Fruit fly (Drosophila melanogaster) whole organism, wandering third instar larva: ENCODE results near the gene cysu.

ENCODE experiments used
- Abd-B ChIP-seq: fragments of >200 bp; optimal IDR thresholded peaks from 2 replicates; lab custom pipeline; 2017; ENCODE audit warnings: missing biosample characterization, missing genetic modification characterization
- CG32264 ChIP-seq: fragments of 200-800 bp; sonication (Bioruptor generic); optimal IDR thresholded peaks from 2 replicates; lab custom pipeline; 2016; ENCODE audit warnings: missing biosample characterization, missing genetic modification characterization
- CG9705 ChIP-seq: fragments of 200-800 bp; sonication (Bioruptor generic); optimal IDR thresholded peaks from 2 replicates; lab custom pipeline; 2018; ENCODE audit warnings: missing biosample characterization, mild to moderate bottlenecking, missing genetic modification characterization
- CrebA ChIP-seq: fragments of 200-800 bp; sonication (Bioruptor generic); optimal IDR thresholded peaks from 2 replicates; lab custom pipeline; 2016; ENCODE audit warnings: missing biosample characterization, mild to moderate bottlenecking, missing genetic modification characterization, borderline replicate concordance
- Dfd ChIP-seq: fragments of >200 bp; optimal IDR thresholded peaks from 2 replicates; lab custom pipeline; 2017; ENCODE audit warnings: missing biosample characterization, missing genetic modification characterization
- Dif ChIP-seq: fragments of 200-275, 200-300 bp; sonication (Bioruptor generic); optimal IDR thresholded peaks from 2 replicates; lab custom pipeline; 2018; ENCODE audit warnings: missing biosample characterization, missing genetic modification characterization; ENCODE audit not compliant: partially characterized antibody
- GATAd ChIP-seq: sonication (Bioruptor generic); optimal IDR thresholded peaks from 2 replicates; lab custom pipeline; 2016; ENCODE audit warnings: missing biosample characterization, missing genetic modification characterization
- HLH106 ChIP-seq: fragments of 200-800 bp; optimal IDR thresholded peaks from 3 replicates; lab custom pipeline; 2019; ENCODE audit warnings: missing biosample characterization, mild to moderate bottlenecking, missing genetic modification characterization, moderate library complexity
- Hnf4 ChIP-seq: fragments of 200-800 bp; sonication (Bioruptor generic); optimal IDR thresholded peaks from 2 replicates; lab custom pipeline; 2016; ENCODE audit warnings: missing biosample characterization, mild to moderate bottlenecking, missing genetic modification characterization
- Hr78 ChIP-seq: fragments of >200 bp; optimal IDR thresholded peaks from 2 replicates; lab custom pipeline; 2017; ENCODE audit warnings: missing biosample characterization, missing genetic modification characterization
- Hr83 ChIP-seq: fragments of 200-300 bp; sonication (Bioruptor generic); optimal IDR thresholded peaks from 2 replicates; lab custom pipeline; 2016; ENCODE audit warnings: missing biosample characterization, mild to moderate bottlenecking, missing genetic modification characterization, moderate library complexity; ENCODE audit not compliant: poor library complexity, severe bottlenecking
- Jra ChIP-seq: sonication (Bioruptor generic); optimal IDR thresholded peaks from 2 replicates; lab custom pipeline; 2016; ENCODE audit warnings: missing biosample characterization, missing genetic modification characterization
- Mio ChIP-seq: sonication (Bioruptor generic); optimal IDR thresholded peaks from 2 replicates; lab custom pipeline; 2016; ENCODE audit warnings: missing biosample characterization, missing genetic modification characterization
- Myc ChIP-seq: fragments of >200 bp; optimal IDR thresholded peaks from 2 replicates; lab custom pipeline; 2017
- N ChIP-seq: fragments of >200 bp; optimal IDR thresholded peaks from 2 replicates; lab custom pipeline; 2018; ENCODE audit warnings: missing biosample characterization, missing external identifiers, missing genetic modification characterization
- OdsH ChIP-seq: fragments of 200-800 bp; sonication (Bioruptor generic); optimal IDR thresholded peaks from 2 replicates; lab custom pipeline; 2016; ENCODE audit warnings: missing biosample characterization, mild to moderate bottlenecking, missing genetic modification characterization
- Rel ChIP-seq, 2 experiments: fragments of 200-800 bp; sonication (Bioruptor generic) in 1 of 2; optimal IDR thresholded peaks; 2 replicates in 1 of 2; 3 replicates in 1 of 2; lab custom pipeline; 2016 to 2019; ENCODE audit warnings: mild to moderate bottlenecking in 2 of 2, missing biosample characterization in 2 of 2, missing genetic modification characterization in 2 of 2, moderate library complexity in 1 of 2
- Sp1 ChIP-seq: fragments of 200-800 bp; sonication (Bioruptor generic); optimal IDR thresholded peaks from 3 replicates; lab custom pipeline; 2019; ENCODE audit warnings: missing biosample characterization, mild to moderate bottlenecking, missing genetic modification characterization, moderate library complexity
- Vsx2 ChIP-seq: fragments of 200-300, 225-300 bp; sonication (Bioruptor generic); optimal IDR thresholded peaks from 2 replicates; lab custom pipeline; 2018; ENCODE audit warnings: missing biosample characterization, missing genetic modification characterization; ENCODE audit not compliant: partially characterized antibody
- br ChIP-seq: fragments of 200-800 bp; sonication (Bioruptor generic); optimal IDR thresholded peaks from 2 replicates; lab custom pipeline; 2016; ENCODE audit warnings: missing biosample characterization, missing genetic modification characterization
- brk ChIP-seq: fragments of 200-800 bp; sonication (Bioruptor generic); optimal IDR thresholded peaks from 2 replicates; lab custom pipeline; 2016; ENCODE audit warnings: missing biosample characterization, mild to moderate bottlenecking, missing genetic modification characterization
- dmrt93B ChIP-seq: fragments of 200-800 bp; sonication (Bioruptor generic); optimal IDR thresholded peaks from 2 replicates; lab custom pipeline; 2018; ENCODE audit warnings: missing biosample characterization, mild to moderate bottlenecking, missing genetic modification characterization
- dsf ChIP-seq: sonication (Bioruptor generic); optimal IDR thresholded peaks from 2 replicates; lab custom pipeline; 2016; ENCODE audit warnings: missing biosample characterization, missing genetic modification characterization, borderline replicate concordance
- ey ChIP-seq: fragments of 200-800 bp; sonication (Bioruptor generic); optimal IDR thresholded peaks from 2 replicates; lab custom pipeline; 2016; ENCODE audit warnings: missing biosample characterization, missing genetic modification characterization
- foxo ChIP-seq, 2 experiments: fragments of 200-800 bp; sonication (Bioruptor generic); optimal IDR thresholded peaks; 2 replicates in 1 of 2; 3 replicates in 1 of 2; lab custom pipeline; 2016 to 2017; ENCODE audit warnings: missing biosample characterization in 2 of 2, missing genetic modification characterization in 2 of 2
- fru ChIP-seq: fragments of 200-800 bp; sonication (Bioruptor generic); optimal IDR thresholded peaks from 3 replicates; lab custom pipeline; 2016; ENCODE audit warnings: missing biosample characterization, mild to moderate bottlenecking, missing genetic modification characterization
- h ChIP-seq: fragments of 200-800 bp; sonication (Bioruptor generic); optimal IDR thresholded peaks from 3 replicates; lab custom pipeline; 2016; ENCODE audit warnings: missing biosample characterization, mild to moderate bottlenecking, missing genetic modification characterization
- lola ChIP-seq: fragments of >200 bp; optimal IDR thresholded peaks from 2 replicates; lab custom pipeline; 2017; ENCODE audit warnings: missing biosample characterization, missing genetic modification characterization
- pan ChIP-seq: fragments of >200 bp; optimal IDR thresholded peaks from 2 replicates; lab custom pipeline; 2017
- psq ChIP-seq: fragments of 200-800 bp; sonication (Bioruptor generic); optimal IDR thresholded peaks from 3 replicates; lab custom pipeline; 2017; ENCODE audit warnings: missing biosample characterization, mild to moderate bottlenecking, missing genetic modification characterization, moderate library complexity
- rgr ChIP-seq: fragments of 200-800 bp; sonication (Bioruptor generic); optimal IDR thresholded peaks from 3 replicates; lab custom pipeline; 2016; ENCODE audit warnings: missing biosample characterization, mild to moderate bottlenecking, missing genetic modification characterization
- sage ChIP-seq: fragments of 200-800 bp; sonication (Bioruptor generic); optimal IDR thresholded peaks from 2 replicates; lab custom pipeline; 2016; ENCODE audit warnings: missing biosample characterization, mild to moderate bottlenecking, missing genetic modification characterization
- sv ChIP-seq: fragments of 200-800 bp; sonication (Bioruptor generic); optimal IDR thresholded peaks from 3 replicates; lab custom pipeline; 2016; ENCODE audit warnings: missing biosample characterization, missing genetic modification characterization
- tai ChIP-seq: sonication (Bioruptor generic); optimal IDR thresholded peaks from 2 replicates; lab custom pipeline; 2016; ENCODE audit warnings: missing biosample characterization, missing genetic modification characterization
- usp ChIP-seq: fragments of >200 bp; optimal IDR thresholded peaks from 2 replicates; lab custom pipeline; 2017; ENCODE audit warnings: missing biosample characterization, missing genetic modification characterization
- woc ChIP-seq: sonication (Bioruptor generic); optimal IDR thresholded peaks from 2 replicates; lab custom pipeline; 2016; ENCODE audit warnings: missing biosample characterization, mild to moderate bottlenecking, missing genetic modification characterization

cysu gene

dm6 chr3R:17394318-17395188 lies 31.0 kb upstream of the cysu start, which contains the start of gene CREG:
TSS of gene CREG (minus strand) at chr3R:17394640.
- TF ChIP-seq woc (GFP tag; lab: Kevin White, UChicago) (peak; percentile 70), Rel (GFP tag; optimal IDR thresholded peaks at IDR 0.05; lab: Kevin White, UChicago) (no peak), Rel (tag; optimal IDR thresholded peaks at IDR 0.05; lab: Kevin White, UChicago) (peak; percentile 34), CG9705 (GFP tag; lab: Kevin White, UChicago) (no peak), h (GFP tag; lab: Kevin White, UChicago) (no peak), br (peak; percentile 5), tai (GFP tag; lab: Kevin White, UChicago) (peak; percentile 19), Vsx2 (GFP tag; lab: Kevin White, UChicago) (no peak), Hr83 (peak; percentile 66), HLH106 (tag; lab: Kevin White, UChicago) (peak; percentile 15), psq (GFP tag; lab: Kevin White, UChicago) (peak; percentile 43), dmrt93B (GFP tag; lab: Kevin White, UChicago) (peak; percentile 37), rgr (GFP tag; lab: Kevin White, UChicago) (peak; percentile 32), Mio (no peak), Jra (GFP tag; lab: Kevin White, UChicago) (peak; percentile 42), lola (GFP tag; lab: Kevin White, UChicago) (no peak), pan (lab: Kevin White, UChicago) (peak; percentile 79), OdsH (GFP tag; lab: Kevin White, UChicago) (peak; percentile 4), ey (GFP tag; lab: Kevin White, UChicago) (peak; percentile 32), foxo (GFP tag; optimal IDR thresholded peaks at IDR 0.05; lab: Kevin White, UChicago) (peak in 1 of 2 experiments; percentile 48), CrebA (GFP tag; lab: Kevin White, UChicago) (no peak), Sp1 (GFP tag; lab: Kevin White, UChicago) (peak; percentile 34), Dfd (GFP tag; lab: Kevin White, UChicago) (peak; percentile 0), fru (GFP tag; lab: Kevin White, UChicago) (peak; percentile 39)
- TF ChIP-seq, all 38 proteins: peak for 17

DNA sequence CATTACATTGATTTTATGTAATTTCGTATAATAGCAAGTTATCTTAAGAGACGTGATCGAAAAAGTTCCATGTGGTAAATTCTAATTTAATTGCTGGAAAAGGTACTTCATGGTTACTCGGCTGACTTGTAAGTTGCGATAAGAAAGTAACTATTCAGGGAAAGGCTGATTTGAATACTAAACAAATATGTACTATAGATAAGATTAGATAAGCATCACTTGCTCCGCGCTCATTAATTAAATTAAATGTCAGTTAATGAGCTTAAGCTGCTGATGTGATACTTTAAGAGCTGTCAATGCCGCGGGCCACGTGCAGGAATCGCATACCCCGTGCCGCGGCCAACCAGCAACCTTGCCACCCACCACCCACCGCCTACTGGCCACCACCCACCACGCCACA lies 25.5 kb upstream of the cysu start:
- TF ChIP-seq sv (no peak), dsf (GFP tag; lab: Kevin White, UChicago) (no peak), N (GFP tag; lab: Kevin White, UChicago) (no peak), psq (GFP tag; lab: Kevin White, UChicago) (no peak), Hr78 (GFP tag; lab: Kevin White, UChicago) (no peak), brk (GFP tag; lab: Kevin White, UChicago) (no peak), Dif (GFP tag; lab: Kevin White, UChicago) (no peak), CrebA (GFP tag; lab: Kevin White, UChicago) (no peak), CG32264 (no peak), lola (GFP tag; lab: Kevin White, UChicago) (no peak), Myc (lab: Kevin White, UChicago) (no peak), Dfd (GFP tag; lab: Kevin White, UChicago) (no peak)
- TF ChIP-seq, all 38 proteins: peak for 0

dm6 chr3R:17400675-17401118 lies 24.9 kb upstream of the cysu start:
- TF ChIP-seq Hr78 (GFP tag; lab: Kevin White, UChicago) (no peak), Mio (no peak), rgr (GFP tag; lab: Kevin White, UChicago) (peak; percentile 42), N (GFP tag; lab: Kevin White, UChicago) (no peak), pan (lab: Kevin White, UChicago) (no peak), woc (GFP tag; lab: Kevin White, UChicago) (peak; percentile 32), CG9705 (GFP tag; lab: Kevin White, UChicago) (peak; percentile 43), br (peak; percentile 54), h (GFP tag; lab: Kevin White, UChicago) (peak; percentile 76), OdsH (GFP tag; lab: Kevin White, UChicago) (peak; percentile 56), Jra (GFP tag; lab: Kevin White, UChicago) (no peak), CG32264 (peak; percentile 43), foxo (GFP tag; optimal IDR thresholded peaks at IDR 0.05; lab: Kevin White, UChicago) (peak in 1 of 2 experiments; percentile 73), Myc (lab: Kevin White, UChicago) (no peak), ey (GFP tag; lab: Kevin White, UChicago) (peak; percentile 46), fru (GFP tag; lab: Kevin White, UChicago) (peak; percentile 63), Dfd (GFP tag; lab: Kevin White, UChicago) (no peak), Sp1 (GFP tag; lab: Kevin White, UChicago) (peak; percentile 58), usp (GFP tag; lab: Kevin White, UChicago) (no peak), CrebA (GFP tag; lab: Kevin White, UChicago) (no peak), dmrt93B (GFP tag; lab: Kevin White, UChicago) (peak; percentile 29), sage (GFP tag; lab: Kevin White, UChicago) (no peak), brk (GFP tag; lab: Kevin White, UChicago) (no peak), Abd-B (no peak), HLH106 (tag; lab: Kevin White, UChicago) (peak; percentile 71), Hnf4 (GFP tag; lab: Kevin White, UChicago) (peak; percentile 29), GATAd (no peak)
